ENCODE assay signal across 6 worm cellular contexts in the genomic region with DNA sequence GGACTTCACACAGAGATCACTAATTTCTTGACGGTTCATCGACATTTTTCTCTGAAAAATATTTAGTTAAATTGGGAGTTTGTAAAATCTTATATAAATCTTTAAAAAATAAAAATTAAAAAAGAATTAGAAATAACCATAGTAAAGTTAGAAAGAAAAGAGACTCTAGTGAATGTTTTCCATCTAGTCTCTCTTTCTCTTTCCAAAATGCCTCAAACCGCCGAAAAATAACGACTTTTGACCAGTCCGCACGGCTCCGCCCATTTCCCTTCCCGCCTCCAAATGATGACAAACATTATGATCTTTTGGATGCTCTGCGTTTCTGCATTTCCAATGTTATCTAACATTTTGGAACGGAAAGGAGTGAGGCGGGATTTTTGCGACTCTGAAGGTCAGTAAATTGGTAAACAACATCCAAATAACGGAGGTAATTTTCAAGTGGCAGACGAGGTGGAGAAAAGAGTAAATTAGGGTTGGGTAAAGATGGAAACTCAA.
A peak's percentile ranks its signal among the peaks of the same experiment; 100 is the strongest.
TF ChIP-seq lines count a peak whose summit lies in the region.

A gene (minus strand): TSS at position 51 of the 495 bp plus-strand sequence.

TF ChIP-seq in whole organism, L1 larva, 84 proteins besides CTCF, POLR2A, EP300 and RAD21 (continues in another document):
- TF ChIP-seq zip-4 (GFP tag; optimal IDR thresholded peaks at IDR 0.05; lab: Kevin White, UChicago) (no peak), alr-1 (tag; optimal IDR thresholded peaks at IDR 0.05; lab: Kevin White, UChicago; ENCODE audit: borderline replicate concordance) (no peak), mep-1 (tag; optimal IDR thresholded peaks at IDR 0.05; lab: Kevin White, UChicago) (peak; percentile 35), ets-5 (GFP tag; IDR thresholded peaks at IDR 0.05; lab: Robert Waterston, UW) (no peak), tlp-1 (tag; optimal IDR thresholded peaks at IDR 0.05; lab: Kevin White, UChicago) (no peak), lin-14 (GFP tag; optimal IDR thresholded peaks at IDR 0.05; lab: Kevin White, UChicago) (peak; percentile 72), nhr-71 (tag; optimal IDR thresholded peaks at IDR 0.05; lab: Kevin White, UChicago) (peak; percentile 3), F16B12.6 (tag; optimal IDR thresholded peaks at IDR 0.05; lab: Kevin White, UChicago) (no peak), Y116A8C.19 (tag; optimal IDR thresholded peaks at IDR 0.05; lab: Kevin White, UChicago; ENCODE audit: borderline replicate concordance) (no peak), nhr-85 (tag; lab: Kevin White, UChicago) (peak; percentile 81), hpl-2 (GFP tag; optimal IDR thresholded peaks at IDR 0.05; lab: Kevin White, UChicago) (no peak), efl-1 (optimal IDR thresholded peaks at IDR 0.05; lab: Kevin White, UChicago) (peak in 1 of 2 experiments; percentile 2), efl-1 (GFP tag; optimal IDR thresholded peaks at IDR 0.05 in 1 of 2; lab: Kevin White, UChicago) (no peak), zag-1 (tag; optimal IDR thresholded peaks at IDR 0.05; lab: Kevin White, UChicago) (no peak)

TF ChIP-seq in whole organism, L2 larva, 48 proteins besides CTCF, POLR2A, EP300 and RAD21:
- TF ChIP-seq unc-55 (GFP tag; optimal IDR thresholded peaks at IDR 0.05; lab: Kevin White, UChicago) (no peak), skn-1 (tag; optimal IDR thresholded peaks at IDR 0.05; lab: Kevin White, UChicago) (no peak), nhr-21 (tag; optimal IDR thresholded peaks at IDR 0.05; lab: Kevin White, UChicago) (no peak), nhr-129 (tag; optimal IDR thresholded peaks at IDR 0.05; lab: Kevin White, UChicago) (peak; percentile 4), lin-13 (GFP tag; optimal IDR thresholded peaks at IDR 0.05; lab: Kevin White, UChicago) (no peak), snpc-4 (tag; optimal IDR thresholded peaks at IDR 0.05; lab: Kevin White, UChicago) (no peak), nhr-25 (tag; optimal IDR thresholded peaks at IDR 0.05; lab: Kevin White, UChicago) (peak; percentile 65), nhr-12 (tag; optimal IDR thresholded peaks at IDR 0.05; lab: Kevin White, UChicago) (no peak), crh-2 (tag; optimal IDR thresholded peaks at IDR 0.05; lab: Kevin White, UChicago) (no peak), ama-1 (optimal IDR thresholded peaks at IDR 0.05; lab: Kevin White, UChicago) (no peak), dmd-4 (tag; optimal IDR thresholded peaks at IDR 0.05; lab: Kevin White, UChicago) (no peak), elt-1 (tag; optimal IDR thresholded peaks at IDR 0.05; lab: Kevin White, UChicago) (no peak), lsy-2 (tag; optimal IDR thresholded peaks at IDR 0.05; lab: Kevin White, UChicago) (no peak), ztf-11 (tag; optimal IDR thresholded peaks at IDR 0.05; lab: Kevin White, UChicago) (no peak), ztf-1 (GFP tag; conservative IDR thresholded peaks at IDR 0.05; lab: Robert Waterston, UW) (no peak)

TF ChIP-seq in whole organism, L3 larva, 47 proteins besides CTCF, POLR2A, EP300 and RAD21:
- TF ChIP-seq tbx-2 (tag; optimal IDR thresholded peaks at IDR 0.05; lab: Kevin White, UChicago), result no peak
- TF ChIP-seq nhr-23 (tag; optimal IDR thresholded peaks at IDR 0.05; lab: Kevin White, UChicago), result peak; percentile 15

TF ChIP-seq in whole organism, L4 larva, 104 proteins besides CTCF, POLR2A, EP300 and RAD21:
- TF ChIP-seq lin-13 (GFP tag; optimal IDR thresholded peaks at IDR 0.05; lab: Kevin White, UChicago) (no peak), aha-1 (tag; lab: Kevin White, UChicago) (peak; percentile 29)

TF ChIP-seq in whole organism, late embryonic, 69 proteins besides CTCF, POLR2A, EP300 and RAD21:
- no peak for TF ChIP-seq elt-4 (tag; optimal IDR thresholded peaks at IDR 0.05; lab: Kevin White, UChicago)
- TF ChIP-seq gmeb-2 (tag; optimal IDR thresholded peaks at IDR 0.05; lab: Kevin White, UChicago), result no peak
- no peak for TF ChIP-seq hlh-30 (tag; optimal IDR thresholded peaks at IDR 0.05; lab: Kevin White, UChicago; ENCODE audit: insufficient read depth)
- TF ChIP-seq K09A11.1 (tag; optimal IDR thresholded peaks at IDR 0.05; lab: Kevin White, UChicago; ENCODE audit: insufficient read depth), result no peak
- no peak for TF ChIP-seq pax-1 (tag; optimal IDR thresholded peaks at IDR 0.05; lab: Kevin White, UChicago)
- no peak for TF ChIP-seq ahr-1 (tag; optimal IDR thresholded peaks at IDR 0.05; lab: Kevin White, UChicago)
- TF ChIP-seq unc-55 (GFP tag; optimal IDR thresholded peaks at IDR 0.05; lab: Kevin White, UChicago), result peak; percentile 61
- no peak for TF ChIP-seq nhr-232 (tag; optimal IDR thresholded peaks at IDR 0.05; lab: Kevin White, UChicago)
TF ChIP-seq in whole organism, late embryonic: peak in this region for 1.

TF ChIP-seq in whole organism, young adult, 124 proteins besides CTCF, POLR2A, EP300 and RAD21:
- TF ChIP-seq efl-1 (GFP tag; optimal IDR thresholded peaks at IDR 0.05; lab: Kevin White, UChicago) (peak; percentile 73), hmg-1.2 (GFP tag; IDR thresholded peaks at IDR 0.05; lab: Robert Waterston, UW) (peak; percentile 65), C17E4.6 (GFP tag; IDR thresholded peaks at IDR 0.05; lab: Robert Waterston, UW) (no peak)
